Fruit fly (Drosophila melanogaster): ENCODE data around the gene CG11986.

DNA sequence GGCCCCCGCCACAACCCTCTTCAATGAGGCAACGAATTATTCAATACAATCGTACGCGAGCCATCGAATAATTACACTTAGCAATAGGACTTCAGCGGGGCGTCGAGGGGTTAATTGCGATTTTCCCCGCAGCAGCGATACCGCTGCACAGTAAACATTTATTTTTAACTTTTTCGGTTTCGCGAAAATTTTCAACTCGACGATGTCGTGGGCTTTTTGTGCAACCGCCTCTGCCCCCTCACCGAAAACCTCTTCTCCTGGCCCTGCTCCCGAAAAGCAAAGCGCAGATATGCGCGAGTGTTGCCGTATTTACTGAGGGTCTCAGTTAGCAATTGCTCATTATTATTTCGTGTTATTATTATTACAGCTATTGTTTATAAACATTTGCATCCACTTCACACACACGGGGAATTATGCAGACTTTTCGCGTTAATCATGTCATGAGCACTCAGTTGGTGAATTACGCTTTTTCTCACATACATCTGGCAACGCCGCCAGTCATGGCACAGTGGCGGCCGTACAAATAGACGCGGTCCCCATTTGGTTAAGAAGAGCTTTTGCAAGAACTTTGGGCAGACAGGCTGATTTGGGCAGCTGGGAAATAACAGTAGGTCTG lies 1.4 kb upstream of the CG11986 start:
- TF ChIP-seq CG15336 (GFP tag; IDR thresholded peaks at IDR 0.05) (no peak; the same call in 1 of the 2 replicates), esn (GFP tag; optimal IDR thresholded peaks at IDR 0.05) (peak; percentile 74)

Data from whole organism, prepupa.